Worm (Caenorhabditis elegans) whole organism, dauer: ENCODE measurements around the gene ndub-11.

Source experiments
- unc-62 ChIP-seq: sonication (generic microtip); optimal IDR thresholded peaks from 2 replicates; lab custom pipeline; 2017; ENCODE audit warnings: missing biosample characterization, missing genetic modification reagents, missing genetic modification characterization

Gene ndub-11

DNA sequence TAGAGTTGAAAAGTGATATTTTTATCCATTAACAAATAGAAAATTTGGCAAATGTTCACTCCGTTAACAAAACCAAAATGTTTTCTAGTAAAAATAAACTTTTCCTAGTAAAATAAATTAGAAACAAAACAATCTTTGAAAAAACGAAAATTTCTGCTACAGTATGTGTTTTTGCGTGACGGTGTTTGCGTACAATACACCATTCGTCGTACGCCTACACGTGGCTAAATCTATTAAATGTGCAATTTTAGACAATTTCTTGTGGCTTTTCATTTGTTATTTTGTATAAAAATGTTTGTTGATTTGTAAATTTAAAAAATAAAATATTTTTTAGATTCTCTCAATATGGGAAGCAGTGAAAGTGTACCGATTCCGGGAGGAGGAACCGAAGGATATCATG lies 16.9 kb downstream of the ndub-11 start, which contains the start of gene Y42H9AR.1:
TSS of gene Y42H9AR.1 (plus strand) at position 233 of the 400 bp plus-strand sequence.
- no peak for TF ChIP-seq unc-62 (GFP tag; lab: Kevin White, UChicago)

DNA sequence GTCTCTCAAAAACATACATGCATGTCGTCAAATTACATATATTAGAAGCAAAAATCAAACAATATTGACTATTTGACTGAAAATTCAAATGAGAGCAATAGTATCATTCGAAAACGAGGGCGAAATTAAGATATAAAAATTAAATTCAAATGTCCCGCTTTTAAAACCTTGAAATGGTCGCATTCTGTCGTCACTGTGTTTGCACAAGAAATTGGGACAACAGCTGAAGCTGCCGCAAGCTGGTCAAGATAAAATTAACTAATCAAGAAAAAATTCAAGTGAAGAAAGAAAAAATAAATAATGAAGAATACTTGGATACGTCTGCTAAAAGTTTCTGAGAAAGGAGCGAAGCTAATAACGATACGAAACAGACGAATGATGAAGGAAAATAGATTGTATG lies 17.4 kb downstream of the ndub-11 start:
- TF ChIP-seq unc-62 (GFP tag; lab: Kevin White, UChicago) = no peak

DNA sequence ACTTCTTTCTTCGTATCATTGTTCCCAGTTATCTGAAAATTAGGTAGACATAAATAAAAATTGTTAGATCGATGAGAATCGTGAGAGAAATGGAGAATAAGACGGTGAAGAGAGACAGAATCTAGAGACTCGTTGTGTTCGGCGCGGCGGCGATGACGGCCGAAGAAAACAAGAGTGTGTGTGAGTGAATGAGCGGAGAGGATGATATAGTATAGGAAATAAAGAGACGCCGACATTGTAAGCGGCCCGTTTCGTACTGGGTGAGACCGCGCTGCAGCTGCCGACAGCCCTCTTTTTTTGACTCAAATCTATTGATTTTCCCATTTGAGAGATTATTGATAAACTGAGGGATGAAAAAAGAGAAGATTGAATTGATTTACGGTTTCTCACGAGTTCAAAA lies 17.8 kb downstream of the ndub-11 start, which contains the start of gene Y42H9AR.4:
TSS of gene Y42H9AR.4 (minus strand) at position 32 of the 400 bp plus-strand sequence.
- TF ChIP-seq unc-62 (GFP tag; lab: Kevin White, UChicago) = no peak

DNA sequence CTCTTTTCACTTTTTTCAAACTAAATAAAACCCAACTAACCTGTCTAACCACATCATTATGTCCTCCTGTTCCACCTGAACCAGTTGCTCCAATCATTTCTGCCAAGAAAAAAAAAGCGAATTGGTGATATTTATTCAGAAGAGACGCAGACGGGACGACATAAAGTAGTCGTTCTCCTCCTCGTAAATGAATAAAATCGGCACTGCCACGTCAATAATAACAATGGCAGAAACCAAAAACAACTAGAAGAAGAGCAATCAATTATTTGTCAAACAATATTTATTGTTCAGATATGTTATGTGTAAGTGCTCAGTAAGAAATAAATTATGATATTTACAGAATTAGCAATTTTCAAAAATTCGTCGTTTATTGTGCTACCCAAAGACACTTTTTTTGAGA lies 22.5 kb downstream of the ndub-11 start, which contains the start of gene rabs-5:
TSS of gene rabs-5 (minus strand) at position 101 of the 400 bp plus-strand sequence.
- no peak for TF ChIP-seq unc-62 (GFP tag; lab: Kevin White, UChicago)

DNA sequence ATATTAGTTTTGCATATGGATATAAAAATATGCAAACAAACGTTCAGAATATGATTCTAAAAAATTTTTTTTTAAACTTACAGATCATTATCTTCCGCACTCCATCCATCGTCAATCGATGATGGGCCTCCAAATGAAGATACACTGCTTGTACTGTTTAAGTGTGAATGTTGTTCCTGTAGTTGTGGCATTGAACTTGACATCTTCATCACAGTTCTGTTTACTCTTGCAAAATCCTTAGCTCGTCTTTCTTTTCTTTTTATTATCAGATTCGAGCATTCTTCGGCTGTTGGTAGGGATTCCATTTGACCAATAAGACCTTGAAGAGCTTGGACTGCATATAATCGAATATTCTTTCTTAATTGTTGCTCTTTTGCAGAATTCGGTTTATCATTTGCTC lies 24.9 kb downstream of the ndub-11 start:
- no peak for TF ChIP-seq unc-62 (GFP tag; lab: Kevin White, UChicago)

DNA sequence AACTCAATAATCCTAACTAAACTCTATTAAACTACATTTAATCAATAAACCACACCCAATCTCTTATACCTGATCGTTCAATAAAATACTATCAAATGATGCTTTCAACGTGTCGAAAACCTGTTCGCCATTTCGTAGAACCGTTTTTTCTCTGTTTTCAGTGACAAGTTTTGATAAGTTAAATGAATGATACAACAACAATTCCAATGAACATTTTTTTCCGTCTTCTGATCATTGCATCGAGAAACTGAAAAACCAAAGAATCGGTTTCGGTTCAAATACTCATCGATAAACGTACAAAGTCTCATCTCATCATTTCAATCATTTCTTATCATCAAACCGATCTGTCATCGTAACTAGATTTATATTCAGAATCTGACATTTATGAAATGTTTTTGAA lies 26.8 kb downstream of the ndub-11 start:
- no peak for TF ChIP-seq unc-62 (GFP tag; lab: Kevin White, UChicago)

DNA sequence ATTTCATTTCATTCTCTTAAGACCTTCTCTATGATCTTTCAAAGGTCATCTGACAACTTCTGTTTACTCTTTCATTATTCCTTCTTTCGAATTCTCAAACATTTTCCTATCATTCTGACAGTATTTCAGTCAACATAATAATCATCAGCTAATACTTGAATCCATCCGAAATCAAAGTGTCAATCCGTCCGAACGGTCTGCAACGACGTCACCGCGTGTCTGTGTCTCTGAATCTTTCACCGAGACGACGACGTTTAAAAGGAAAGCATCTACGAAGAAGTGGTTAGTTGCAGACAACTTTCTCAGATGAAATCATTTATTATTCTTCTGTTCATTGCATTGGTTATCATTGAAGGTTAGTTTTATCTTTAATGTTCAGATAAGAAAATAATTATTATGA lies 27.8 kb downstream of the ndub-11 start, which contains the start of gene Y42H9AR.5:
TSS of gene Y42H9AR.5 (plus strand) at position 301 of the 400 bp plus-strand sequence.
- TF ChIP-seq unc-62 (GFP tag; lab: Kevin White, UChicago) = no peak

DNA sequence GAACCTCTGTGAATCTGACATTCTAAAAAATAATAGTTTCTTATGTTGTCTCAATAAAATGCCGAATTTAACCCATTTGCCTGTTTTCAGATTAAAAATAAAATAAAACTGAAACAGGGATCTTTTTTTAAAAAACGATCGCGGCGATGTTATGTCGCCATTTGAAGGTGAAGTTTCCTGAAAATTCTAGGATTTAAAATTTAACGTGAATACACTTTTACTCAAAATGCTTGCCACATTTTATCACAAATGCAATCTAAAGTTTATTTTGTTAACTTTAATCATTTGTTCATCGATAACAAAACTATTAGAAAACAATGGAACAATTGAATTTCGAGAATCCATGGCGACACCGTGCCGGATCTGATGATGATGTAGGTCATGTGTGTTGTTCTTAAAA lies 30.4 kb downstream of the ndub-11 start, which contains the start of gene Y42H9AR.2:
TSS of gene Y42H9AR.2 (plus strand) at position 301 of the 400 bp plus-strand sequence.
- TF ChIP-seq unc-62 (GFP tag; lab: Kevin White, UChicago) = no peak

DNA sequence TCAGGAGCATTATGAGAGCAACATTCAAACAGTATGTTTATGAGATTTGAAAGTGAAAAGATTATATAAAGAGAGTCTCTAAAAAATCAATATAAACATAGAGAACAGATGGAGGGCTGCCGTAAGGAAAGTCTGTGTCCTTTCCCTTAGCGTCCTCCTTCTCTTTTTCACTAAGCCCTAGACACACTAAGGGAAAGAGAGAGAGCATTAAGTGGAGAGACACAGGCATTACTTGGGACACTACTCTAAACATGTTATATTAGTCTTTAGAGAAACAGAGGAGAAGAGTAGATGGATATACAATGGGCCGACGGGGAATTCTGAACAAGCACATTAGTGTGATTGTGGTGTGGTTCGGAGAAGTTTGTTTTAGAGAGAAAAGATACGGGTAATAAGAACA lies 33.7 kb downstream of the ndub-11 start:
- TF ChIP-seq unc-62 (GFP tag; lab: Kevin White, UChicago) = no peak

DNA sequence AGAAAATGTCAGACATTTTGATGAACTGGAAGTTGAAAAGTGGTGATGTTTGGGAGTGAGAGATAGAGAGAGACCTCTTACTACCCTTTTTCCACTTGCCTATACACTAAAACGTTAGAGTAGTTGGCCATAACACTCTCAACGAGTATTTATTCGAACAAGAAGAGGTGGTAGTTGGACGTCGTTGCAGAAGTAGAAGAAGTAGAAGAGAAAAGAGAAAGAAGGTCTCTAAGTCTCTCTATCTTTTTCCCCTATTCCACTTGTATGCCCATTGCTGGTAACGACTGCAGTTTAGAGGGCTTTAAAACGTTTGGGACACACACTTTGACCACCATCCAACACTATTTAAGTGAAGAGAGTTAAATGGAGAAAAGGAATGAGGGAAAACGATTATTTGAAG lies 38.5 kb downstream of the ndub-11 start:
- no peak for TF ChIP-seq unc-62 (GFP tag; lab: Kevin White, UChicago)

DNA sequence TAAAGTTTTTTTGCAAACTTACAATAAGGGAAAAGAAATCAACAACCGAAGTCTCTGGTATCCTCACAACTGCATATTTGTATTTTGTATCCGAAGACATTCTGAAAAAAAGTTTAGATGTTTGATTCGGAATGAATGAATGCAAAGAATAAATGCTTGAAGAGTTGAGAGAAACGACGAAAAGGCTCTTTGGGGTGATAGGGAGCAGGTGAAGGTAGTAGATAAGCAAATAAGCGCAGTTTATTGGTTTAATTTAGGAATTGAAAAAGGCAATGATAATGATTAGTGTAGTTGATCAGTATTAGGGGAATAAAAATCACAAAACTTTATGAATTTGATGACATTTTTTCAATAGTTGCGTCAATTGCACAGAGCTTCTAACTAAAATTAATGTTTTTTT lies 43.5 kb downstream of the ndub-11 start, which contains the start of gene nsy-7:
TSS of gene nsy-7 (minus strand) at position 101 of the 400 bp plus-strand sequence.
- no peak for TF ChIP-seq unc-62 (GFP tag; lab: Kevin White, UChicago)

DNA sequence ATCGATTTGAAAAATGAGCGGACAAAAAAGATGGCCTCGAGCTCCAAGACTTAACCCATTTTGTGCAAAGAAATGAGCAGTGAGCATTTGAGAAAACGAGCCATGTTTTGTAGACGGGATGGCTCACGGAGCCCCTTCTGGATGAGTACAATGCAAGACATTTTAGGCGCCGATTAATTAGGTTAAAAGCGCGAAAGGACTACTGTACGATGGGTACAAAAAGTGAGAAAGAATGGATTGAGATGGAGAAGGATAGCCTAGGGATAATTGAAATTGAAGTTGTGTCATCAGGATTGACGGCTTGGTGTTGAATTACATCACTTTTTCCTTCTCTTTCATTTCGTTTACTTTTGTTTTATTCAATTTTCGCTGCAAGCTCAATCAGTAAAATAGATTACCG lies 49.2 kb downstream of the ndub-11 start:
- TF ChIP-seq unc-62 (GFP tag; lab: Kevin White, UChicago) = no peak

DNA sequence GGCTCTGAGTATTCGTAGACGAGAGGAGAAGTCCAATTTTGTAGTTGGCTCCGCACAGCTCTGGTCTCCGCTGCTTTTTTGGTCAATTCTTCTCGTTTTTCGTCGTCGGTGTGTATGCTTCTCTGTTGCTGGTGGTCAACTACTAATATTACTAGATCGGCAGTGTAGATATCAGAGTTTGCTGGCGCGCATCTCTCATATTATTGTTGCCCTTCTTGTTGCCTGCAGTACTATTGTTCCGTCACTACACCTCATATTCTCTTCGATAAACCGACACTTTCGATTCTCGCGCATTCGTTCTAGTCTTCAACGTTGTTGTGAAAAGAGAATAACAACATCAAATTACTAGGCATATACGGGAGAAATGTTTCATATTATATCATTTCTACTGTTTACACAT lies 49.9 kb downstream of the ndub-11 start:
- no peak for TF ChIP-seq unc-62 (GFP tag; lab: Kevin White, UChicago)
